Worm (Caenorhabditis elegans) whole organism, young adult: ENCODE results near the gene M02B7.7.
A peak's percentile ranks its signal among the peaks of the same experiment; 100 is the strongest.

ENCODE experiments used
- B0035.1 ChIP-seq: sonication (generic microtip); optimal IDR thresholded peaks from 2 replicates; lab custom pipeline; 2016; ENCODE audit warnings: missing genetic modification characterization, mild to moderate bottlenecking, missing compliant biosample characterization, missing genotype, missing genetic modification reagents
- B0261.1 ChIP-seq: sonication (generic microtip); optimal IDR thresholded peaks from 2 replicates; lab custom pipeline; 2016; ENCODE audit warnings: mild to moderate bottlenecking, missing genetic modification characterization, moderate library complexity, missing compliant biosample characterization
- T26A5.8 ChIP-seq: sonication (generic microtip); optimal IDR thresholded peaks from 2 replicates; lab custom pipeline; 2016; ENCODE audit warnings: missing genetic modification characterization, missing compliant biosample characterization
- Y53G8AR.9 ChIP-seq: fragments of 200-800 bp; sonication (Bioruptor generic); conservative IDR thresholded peaks from 2 replicates; pipeline ENCODE4 v1.3.6; 2022; ENCODE audit warnings: missing genetic modification reagents, missing genetic modification characterization, missing compliant biosample characterization
- Y56A3A.18 ChIP-seq: fragments of 200-800 bp; sonication (Bioruptor generic); IDR thresholded peaks from 2 replicates; pipeline ENCODE4 v1.3.6; 2022; ENCODE audit warnings: missing genetic modification reagents, missing genetic modification characterization, missing compliant biosample characterization
- athp-1 ChIP-seq: sonication (generic microtip); optimal IDR thresholded peaks from 2 replicates; lab custom pipeline; 2017; ENCODE audit warnings: mild to moderate bottlenecking, missing genetic modification characterization, missing compliant biosample characterization
- attf-6 ChIP-seq: fragments of 200-800 bp; sonication (Bioruptor generic); IDR thresholded peaks from 2 replicates; pipeline ENCODE4 v1.3.6; 2022; ENCODE audit warnings: missing genetic modification reagents, missing genetic modification characterization, missing compliant biosample characterization
- bed-2 ChIP-seq: fragments of 200-800 bp; sonication (Bioruptor generic); IDR thresholded peaks from 2 replicates; pipeline ENCODE4 v1.3.6; 2022; ENCODE audit warnings: missing genetic modification reagents, missing genetic modification characterization, missing compliant biosample characterization
- ccch-3 ChIP-seq: fragments of 200-800 bp; sonication (Bioruptor generic); optimal IDR thresholded peaks from 2 replicates; lab custom pipeline; 2018; ENCODE audit warnings: mild to moderate bottlenecking, missing genetic modification characterization, missing compliant biosample characterization
- dox-1 ChIP-seq: fragments of 200-800 bp; sonication (Bioruptor generic); IDR thresholded peaks from 2 replicates; pipeline ENCODE4 v1.3.6; 2022; ENCODE audit warnings: missing genetic modification reagents, missing genetic modification characterization, missing compliant biosample characterization
- efl-1 ChIP-seq: fragments of 150-350 bp; optimal IDR thresholded peaks from 2 replicates; lab custom pipeline; 2014; ENCODE audit warnings: missing biosample characterization, missing genetic modification reagents, missing genetic modification characterization
- egl-44 ChIP-seq: fragments of 200-800 bp; sonication (Bioruptor generic); IDR thresholded peaks from 2 replicates; pipeline ENCODE4 v1.3.6; 2022; ENCODE audit warnings: missing genetic modification reagents, missing genetic modification characterization, missing compliant biosample characterization
- egrh-3 ChIP-seq: fragments of 200-800 bp; sonication (Bioruptor generic); IDR thresholded peaks from 2 replicates; pipeline ENCODE4 v1.3.6; 2022; ENCODE audit warnings: missing genetic modification reagents, missing genetic modification characterization, missing compliant biosample characterization
- ekl-4 ChIP-seq: fragments of 200-800 bp; sonication (Bioruptor generic); IDR thresholded peaks from 2 replicates; pipeline ENCODE4 v1.3.6; 2022; ENCODE audit warnings: missing genetic modification reagents, missing genetic modification characterization, missing compliant biosample characterization
- him-1 ChIP-seq: sonication (generic microtip); optimal IDR thresholded peaks from 2 replicates; lab custom pipeline; 2016; ENCODE audit warnings: missing genotype, missing genetic modification reagents, missing genetic modification characterization, missing compliant biosample characterization
- hmg-20 ChIP-seq: fragments of 200-800 bp; sonication (Bioruptor generic); IDR thresholded peaks from 2 replicates; pipeline ENCODE4 v1.3.6; 2022; ENCODE audit warnings: missing genetic modification reagents, missing genetic modification characterization, missing compliant biosample characterization
- lin-54 ChIP-seq: fragments of 200-800 bp; sonication (Bioruptor generic); optimal IDR thresholded peaks from 2 replicates; lab custom pipeline; 2018; ENCODE audit warnings: mild to moderate bottlenecking, missing genetic modification characterization, missing compliant biosample characterization
- lsy-27 ChIP-seq: sonication (generic microtip); optimal IDR thresholded peaks from 2 replicates; lab custom pipeline; 2017; ENCODE audit warnings: missing genetic modification characterization, mild to moderate bottlenecking, missing compliant biosample characterization, antibody characterized with exemption, missing genotype, borderline replicate concordance; ENCODE audit not compliant: insufficient read depth
- madf-3 ChIP-seq: fragments of 200-800 bp; sonication (Bioruptor generic); IDR thresholded peaks from 2 replicates; pipeline ENCODE4 v1.3.6; 2022; ENCODE audit warnings: missing genetic modification reagents, missing genetic modification characterization, missing compliant biosample characterization
- madf-8 ChIP-seq: fragments of 200-800 bp; sonication (Bioruptor generic); conservative IDR thresholded peaks from 2 replicates; pipeline ENCODE4 v1.3.6; 2022; ENCODE audit warnings: missing genetic modification reagents, missing genetic modification characterization, missing compliant biosample characterization
- mcd-1 ChIP-seq: fragments of 200-800 bp; sonication (Bioruptor generic); IDR thresholded peaks from 2 replicates; pipeline ENCODE4 v1.3.6; 2022; ENCODE audit warnings: missing genetic modification reagents, missing genetic modification characterization, missing compliant biosample characterization
- nfya-2 ChIP-seq: fragments of 200-800 bp; sonication (Bioruptor generic); IDR thresholded peaks from 2 replicates; pipeline ENCODE4 v1.3.6; 2022; ENCODE audit warnings: missing genetic modification reagents, missing genetic modification characterization, missing compliant biosample characterization
- nhr-179 ChIP-seq: sonication (generic microtip); optimal IDR thresholded peaks from 2 replicates; lab custom pipeline; 2016; ENCODE audit warnings: mild to moderate bottlenecking, missing genetic modification characterization, missing compliant biosample characterization
- nhr-90 ChIP-seq: sonication (generic microtip); optimal IDR thresholded peaks from 2 replicates; lab custom pipeline; 2016; ENCODE audit warnings: missing genotype, mild to moderate bottlenecking, missing genetic modification characterization, missing compliant biosample characterization
- repo-1 ChIP-seq: sonication (generic microtip); optimal IDR thresholded peaks from 2 replicates; lab custom pipeline; 2017; ENCODE audit warnings: mild to moderate bottlenecking, missing genetic modification characterization, missing compliant biosample characterization
- sdz-38 ChIP-seq: sonication (generic microtip); optimal IDR thresholded peaks from 2 replicates; lab custom pipeline; 2016; ENCODE audit warnings: missing genotype, missing genetic modification characterization, missing compliant biosample characterization
- snpc-4 ChIP-seq, 5 experiments: fragments of 150-350 bp in 1 of 5; sonication (generic microtip) in 4 of 5; optimal IDR thresholded peaks; 2 replicates each; lab custom pipeline; 2014 to 2018; ENCODE audit warnings: missing genetic modification characterization in 5 of 5, missing biosample characterization in 3 of 5, antibody characterized with exemption in 2 of 5, mild to moderate bottlenecking in 2 of 5, missing compliant biosample characterization in 2 of 5, missing genotype in 2 of 5, moderate library complexity in 2 of 5, missing genetic modification reagents in 1 of 5
- somi-1 ChIP-seq: fragments of 200-800 bp; sonication (Bioruptor generic); optimal IDR thresholded peaks from 2 replicates; lab custom pipeline; 2018; ENCODE audit warnings: mild to moderate bottlenecking, missing genetic modification characterization, missing compliant biosample characterization
- tbp1 ChIP-seq: fragments of 200-800 bp; sonication (Bioruptor generic); optimal IDR thresholded peaks from 2 replicates; lab custom pipeline; 2018; ENCODE audit warnings: mild to moderate bottlenecking, missing genetic modification characterization, missing compliant biosample characterization
- xnd-1 ChIP-seq: sonication (generic microtip); optimal IDR thresholded peaks from 2 replicates; lab custom pipeline; 2016; ENCODE audit warnings: missing genotype, missing genetic modification reagents, missing genetic modification characterization, missing compliant biosample characterization
- zfh-2 ChIP-seq: fragments of 200-800 bp; sonication (Bioruptor generic); conservative IDR thresholded peaks from 2 replicates; pipeline ENCODE4 v1.3.6; 2022; ENCODE audit warnings: missing genetic modification reagents, missing genetic modification characterization, missing compliant biosample characterization
- zim-3 ChIP-seq: sonication (generic microtip); optimal IDR thresholded peaks from 2 replicates; lab custom pipeline; 2017; ENCODE audit warnings: mild to moderate bottlenecking, missing genetic modification characterization, moderate library complexity, missing compliant biosample characterization
- ztf-18 ChIP-seq: sonication (generic microtip); optimal IDR thresholded peaks from 2 replicates; lab custom pipeline; 2016; ENCODE audit warnings: missing genotype, mild to moderate bottlenecking, missing genetic modification characterization, missing compliant biosample characterization

Gene M02B7.7

DNA sequence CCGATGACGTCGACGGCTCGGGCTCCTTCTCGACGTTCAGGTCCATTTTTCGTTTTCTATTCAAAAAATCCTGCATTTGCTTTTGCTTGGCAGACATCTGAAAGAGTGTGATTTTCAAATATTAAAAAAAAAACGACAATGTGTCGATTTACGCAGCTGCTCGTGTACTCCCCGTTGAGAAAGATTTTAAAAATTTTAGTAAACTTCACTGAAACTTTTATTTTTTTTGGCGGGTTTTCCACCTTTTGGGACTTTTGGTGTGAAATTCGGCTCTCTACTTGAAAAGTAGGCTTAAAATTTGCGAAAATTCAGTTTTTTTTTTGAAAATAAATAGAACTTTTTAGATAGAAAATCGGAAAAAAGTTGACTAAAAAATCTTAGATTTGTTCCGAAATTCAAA is at the start of gene M02B7.7:
Gene M02B7.7, minus strand, starts transcription at position 101 of the 400 bp plus-strand sequence.
- TF ChIP-seq sdz-38 (tag; lab: Kevin White, UChicago) (no peak), ztf-18 (tag; lab: Kevin White, UChicago) (no peak), nfya-2 (GFP tag; lab: Robert Waterston, UW) (no peak)

ce11 chrIV:3856190-3856589 is 49.2 kb upstream of the M02B7.7 start:
- TF ChIP-seq lin-54 (GFP tag; lab: Kevin White, UChicago): no peak
- no peak for TF ChIP-seq B0035.1 (tag; lab: Kevin White, UChicago)
- TF ChIP-seq ekl-4 (GFP tag; lab: Robert Waterston, UW): no peak
- TF ChIP-seq xnd-1 (tag; lab: Kevin White, UChicago): no peak
- TF ChIP-seq egl-44 (GFP tag; lab: Robert Waterston, UW): no peak
- no peak for TF ChIP-seq athp-1 (tag; lab: Kevin White, UChicago)
- TF ChIP-seq nhr-90 (tag; lab: Kevin White, UChicago): no peak
- no peak for TF ChIP-seq somi-1 (GFP tag; lab: Kevin White, UChicago)
- TF ChIP-seq zfh-2: 0 out of 2 replicates have a peak, but pooled peaks have one; percentile 22
- TF ChIP-seq, all 124 proteins: peak for 1

DNA sequence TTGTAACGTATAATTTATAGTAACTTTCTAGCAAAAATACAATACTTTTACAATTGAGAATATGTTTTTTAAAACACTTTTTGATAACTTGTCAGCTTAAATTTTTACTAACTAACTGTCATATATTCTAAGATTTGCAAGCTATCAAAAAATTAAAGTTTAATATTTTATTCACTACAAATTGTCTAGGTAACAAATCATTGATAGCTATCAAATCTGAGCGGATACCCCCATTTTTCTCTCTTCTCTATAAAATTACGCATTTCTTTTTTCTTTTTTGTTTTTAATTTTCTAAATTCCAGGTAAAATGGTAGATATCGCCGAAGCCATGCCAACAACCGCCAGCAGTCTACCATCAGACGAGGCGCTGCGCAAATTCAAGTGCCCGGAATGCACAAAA is 48.6 kb upstream of the M02B7.7 start, which contains the start of gene zag-1:
Gene zag-1, plus strand, starts transcription at position 301 of the 400 bp plus-strand sequence.
- TF ChIP-seq lsy-27 (tag; lab: Kevin White, UChicago) (no peak), egl-44 (GFP tag; lab: Robert Waterston, UW) (no peak), egrh-3 (GFP tag; lab: Robert Waterston, UW) (no peak), nhr-179 (no peak), repo-1 (tag; lab: Kevin White, UChicago) (no peak), zim-3 (tag; lab: Kevin White, UChicago) (no peak), T26A5.8 (tag; lab: Kevin White, UChicago) (no peak), Y53G8AR.9 (GFP tag; lab: Robert Waterston, UW) (no peak), tbp1 (no peak)

- TF ChIP-seq ccch-3 (GFP tag; lab: Kevin White, UChicago): no peak
- no peak for TF ChIP-seq hmg-20 (GFP tag; lab: Robert Waterston, UW)
- TF ChIP-seq zfh-2: peak; percentile 50
- no peak for TF ChIP-seq madf-3
- TF ChIP-seq him-1: no peak
- peak; percentile 30; the same call in 1 of the 2 replicates for TF ChIP-seq dox-1
- no peak for TF ChIP-seq attf-6 (GFP tag; lab: Robert Waterston, UW)
- TF ChIP-seq Y56A3A.18 (GFP tag; lab: Robert Waterston, UW): no peak
Observed at ce11 chrIV:3854606-3855005, 47.6 kb upstream of the M02B7.7 start.

ce11 chrIV:3853557-3853956 is 46.6 kb upstream of the M02B7.7 start:
- TF ChIP-seq zfh-2: no peak
- no peak for TF ChIP-seq snpc-4 (GFP tag; optimal IDR thresholded peaks at IDR 0.05; lab: Kevin White, UChicago)
- no peak for TF ChIP-seq snpc-4 (tag; optimal IDR thresholded peaks at IDR 0.05; lab: Kevin White, UChicago)
- TF ChIP-seq efl-1 (GFP tag; lab: Kevin White, UChicago): no peak
- no peak for TF ChIP-seq B0261.1 (tag; lab: Kevin White, UChicago)
- no peak for TF ChIP-seq mcd-1 (GFP tag; lab: Robert Waterston, UW)
- no peak for TF ChIP-seq nfya-2 (GFP tag; lab: Robert Waterston, UW)
- TF ChIP-seq bed-2 (GFP tag; lab: Robert Waterston, UW): no peak
- TF ChIP-seq madf-8: no peak
